Fruit fly (Drosophila melanogaster) whole organism, larva: ENCODE measurements around the gene Ssl1.

Source experiments
- noc ChIP-seq: fragments of 200-800 bp; sonication (Bioruptor generic); optimal IDR thresholded peaks from 3 replicates; lab custom pipeline; 2019; ENCODE audit warnings: missing biosample characterization, mild to moderate bottlenecking, missing genetic modification characterization, moderate library complexity

Ssl1 gene

dm6 chr3L:22878723-22879343, at the start of gene Ssl1, which contains the start of gene Chro:
Gene Ssl1, plus strand, starts transcription at chr3L:22879089.
Gene Chro, minus strand, starts transcription at chr3L:22878984.
- TF ChIP-seq noc (tag; lab: Kevin White, UChicago) = peak; percentile 100

dm6 chr3L:22830132-22830697, 48.7 kb upstream of the Ssl1 start:
- no peak for TF ChIP-seq noc (tag; lab: Kevin White, UChicago)

- peak; percentile 56 for TF ChIP-seq noc (tag; lab: Kevin White, UChicago)
Observed at dm6 chr3L:22835144-22835964, 43.5 kb upstream of the Ssl1 start, which contains the start of gene jim. Gene jim, minus strand, starts transcription at chr3L:22835194.

DNA sequence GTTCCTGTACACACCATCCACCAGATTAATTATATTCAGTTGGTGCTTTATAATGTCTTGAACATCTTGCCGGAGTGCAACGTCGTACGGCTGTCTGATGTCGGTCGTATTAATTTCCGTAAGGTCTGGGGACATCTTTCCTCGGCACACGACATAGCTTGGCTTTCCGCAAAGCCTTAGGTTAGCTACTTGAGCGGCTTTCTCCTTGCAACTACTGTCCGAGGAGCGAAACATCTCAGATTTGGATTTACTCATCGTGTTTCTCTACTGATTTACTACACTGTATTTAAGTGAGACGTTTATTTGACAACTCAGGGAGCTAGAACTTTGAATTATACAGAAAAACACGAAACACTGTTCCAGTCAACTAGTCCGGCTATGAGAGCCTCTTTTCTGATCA, 42.1 kb upstream of the Ssl1 start, which contains the start of the genes CG11226 and CG45428:
TSS of gene CG11226 (plus strand) at position 301 of the 400 bp plus-strand sequence.
TSS of gene CG45428 (minus strand) at position 303 of the 400 bp plus-strand sequence.
- no peak for TF ChIP-seq noc (tag; lab: Kevin White, UChicago)

DNA sequence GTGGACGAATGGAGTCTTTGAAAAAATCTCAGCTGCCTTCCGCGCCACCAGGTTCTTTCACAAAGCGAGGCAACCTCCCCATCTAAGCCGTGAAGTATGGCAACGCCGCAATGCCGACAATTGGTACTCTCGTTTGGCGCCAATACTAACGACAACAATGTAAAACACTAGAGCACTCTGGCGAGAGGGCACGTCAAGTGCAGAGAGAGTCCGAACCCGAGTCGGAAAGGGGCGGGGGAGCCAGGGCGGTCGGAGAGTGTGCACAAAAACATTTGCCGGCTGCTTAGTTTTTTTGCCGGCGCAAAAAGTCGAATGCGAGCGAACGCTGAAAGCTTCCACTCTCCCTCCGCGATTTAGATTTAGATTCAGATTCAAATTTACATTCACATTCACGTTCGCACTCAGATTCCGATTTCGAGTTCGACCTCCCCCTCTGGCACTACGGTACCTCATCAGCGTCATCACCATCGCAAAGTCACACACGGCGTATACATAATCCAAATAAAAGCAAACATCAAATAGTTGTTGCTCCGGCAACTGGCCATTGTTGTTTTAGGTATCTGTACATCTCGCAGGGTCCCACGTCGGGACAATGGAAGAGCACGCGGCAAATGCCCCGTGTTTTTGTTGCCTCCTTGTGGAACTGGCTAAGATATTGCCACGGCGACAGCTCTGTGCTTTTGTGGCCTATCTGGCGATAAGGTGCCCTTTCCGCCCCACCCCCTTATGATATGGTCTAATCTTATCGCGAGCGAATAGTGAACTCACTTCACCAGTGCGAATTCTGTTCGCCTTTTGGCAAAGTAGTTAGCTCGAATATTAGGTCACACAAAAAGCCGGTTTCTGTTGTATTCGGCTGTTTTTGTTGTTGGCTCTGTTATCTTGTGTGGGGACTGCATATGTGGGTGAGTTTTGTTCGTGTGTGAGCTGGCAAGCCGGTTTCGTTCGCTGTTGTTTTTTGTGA, 41.0 kb upstream of the Ssl1 start:
- TF ChIP-seq noc (tag; lab: Kevin White, UChicago) = peak; percentile 74

dm6 chr3L:22839243-22839642, 39.6 kb upstream of the Ssl1 start:
- TF ChIP-seq noc (tag; lab: Kevin White, UChicago) = no peak

DNA sequence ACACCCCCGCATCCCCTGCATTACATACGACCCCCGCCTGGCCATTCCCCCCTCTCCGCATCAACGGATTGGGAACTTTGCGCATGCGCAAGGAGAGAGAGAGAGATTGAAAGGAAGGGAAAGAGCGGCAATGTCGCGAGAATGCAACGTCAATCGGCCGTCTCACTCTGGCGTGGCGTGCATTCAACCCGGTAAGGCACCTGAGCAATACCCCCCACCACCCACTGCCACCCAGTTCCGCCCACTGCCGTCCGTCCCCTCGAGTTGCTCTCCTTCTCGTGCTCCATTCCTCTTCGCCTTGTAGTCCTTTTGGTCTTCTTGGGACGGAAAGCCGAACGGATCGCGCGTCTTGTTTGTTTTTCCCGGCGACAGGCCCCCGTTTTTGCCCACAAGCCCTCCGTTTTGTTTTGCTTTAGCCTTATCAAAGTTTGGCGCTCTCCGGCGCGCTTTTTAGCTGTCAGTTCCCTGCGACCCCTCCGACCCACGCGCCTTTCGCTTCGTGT, 39.1 kb upstream of the Ssl1 start:
- TF ChIP-seq noc (tag; lab: Kevin White, UChicago) = no peak

DNA sequence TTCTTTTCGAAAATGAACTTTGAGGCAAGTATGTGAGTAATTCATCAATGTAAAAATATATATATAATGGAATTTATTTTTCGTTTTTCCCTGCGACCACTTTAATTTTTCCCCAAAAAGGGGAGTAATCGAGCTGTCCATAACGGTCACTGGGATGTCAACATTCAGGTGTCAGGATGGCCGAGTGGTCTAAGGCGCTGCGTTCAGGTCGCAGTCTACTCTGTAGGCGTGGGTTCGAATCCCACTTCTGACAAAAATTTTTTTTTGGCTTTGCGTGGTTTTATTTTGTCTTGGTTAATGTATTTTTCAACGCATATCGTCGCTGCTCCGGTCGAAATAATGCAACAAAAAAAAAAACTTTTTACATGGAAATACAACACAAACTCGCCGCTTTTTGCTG, 35.8 kb upstream of the Ssl1 start:
- TF ChIP-seq noc (tag; lab: Kevin White, UChicago) = no peak

DNA sequence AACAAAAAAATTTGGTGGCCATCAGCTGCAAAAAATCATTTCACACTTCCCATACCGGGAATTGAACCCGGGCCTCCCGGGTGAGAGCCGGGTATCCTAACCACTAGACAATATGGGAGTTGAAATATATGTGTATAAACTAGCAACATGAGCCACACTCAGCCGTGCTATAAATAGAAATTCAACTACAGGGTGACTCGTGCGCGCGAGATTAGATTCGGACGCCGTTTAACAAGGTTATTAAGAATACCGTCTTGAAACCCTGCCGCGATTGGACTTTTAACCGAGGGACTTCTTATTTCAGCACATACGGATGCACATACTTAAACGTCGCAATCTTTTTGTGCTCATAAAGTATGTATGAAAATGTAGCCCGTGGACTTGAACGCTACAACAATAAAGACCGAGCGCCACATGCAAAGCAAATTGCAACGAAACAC, 31.2 kb upstream of the Ssl1 start:
- no peak for TF ChIP-seq noc (tag; lab: Kevin White, UChicago)

dm6 chr3L:22848940-22849339, 29.9 kb upstream of the Ssl1 start:
- TF ChIP-seq noc (tag; lab: Kevin White, UChicago) = no peak

DNA sequence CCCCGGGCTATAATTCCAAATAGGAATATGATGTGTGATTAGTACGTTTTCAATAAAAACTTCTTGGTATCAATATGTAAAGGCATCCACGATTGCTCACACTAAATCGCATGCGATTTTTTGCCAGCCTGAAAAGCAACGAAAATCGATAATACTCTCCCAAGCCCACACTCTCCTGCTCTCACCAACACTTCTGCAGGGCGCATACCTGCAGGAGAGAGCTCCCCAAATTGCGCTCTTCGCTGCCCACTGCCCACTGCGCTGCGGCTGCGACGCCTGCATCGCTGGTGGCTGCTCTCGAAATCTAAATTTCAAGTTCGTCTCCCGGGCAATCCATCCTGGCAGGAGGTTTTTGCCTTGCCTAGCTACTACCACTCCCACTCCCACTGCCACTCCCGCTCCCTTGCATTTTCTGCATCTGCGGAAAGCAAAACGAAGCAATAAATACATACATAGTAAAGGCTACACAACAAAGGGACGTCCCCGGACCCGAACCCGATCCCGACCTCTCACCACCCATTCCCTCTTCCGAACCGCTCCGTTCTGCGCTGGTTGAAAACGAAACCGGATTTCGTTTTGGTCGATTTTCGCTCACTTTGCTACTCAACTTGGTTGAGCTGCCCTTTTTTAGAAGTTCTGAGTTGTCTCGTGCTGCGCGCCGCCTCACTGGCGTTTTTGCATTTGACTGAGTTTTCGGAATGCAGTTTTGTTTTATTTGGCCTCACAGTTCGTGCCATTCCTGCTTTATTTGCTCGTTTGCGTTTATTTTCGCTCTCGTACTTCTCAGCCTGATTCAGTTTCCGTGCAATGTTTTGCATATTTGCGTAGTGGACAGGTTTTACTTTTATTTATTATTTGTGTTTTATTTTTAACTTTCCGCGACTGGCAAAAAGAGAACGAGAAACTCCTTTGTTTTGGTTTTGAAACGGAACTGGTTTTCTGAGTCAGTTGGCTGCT, 27.4 kb upstream of the Ssl1 start:
- TF ChIP-seq noc (tag; lab: Kevin White, UChicago) = no peak

DNA sequence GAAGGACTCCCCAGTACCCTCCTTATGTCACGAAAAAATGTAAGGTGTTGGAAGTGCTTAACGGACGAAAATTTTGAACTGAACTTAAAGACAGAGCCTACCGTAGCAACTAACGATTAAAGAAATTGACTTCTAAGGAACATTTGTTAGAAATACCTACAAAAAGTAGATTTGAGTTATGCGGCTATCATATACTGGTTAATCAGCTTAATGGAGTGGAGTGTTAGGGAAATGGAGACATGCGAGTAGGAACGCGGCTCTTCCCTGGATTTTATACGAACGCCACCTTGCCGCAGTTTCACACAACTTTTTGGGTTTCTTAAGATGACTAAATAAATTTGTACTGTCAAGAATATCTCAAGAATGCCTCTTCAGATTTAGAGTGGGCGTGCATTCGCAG, 25.5 kb upstream of the Ssl1 start, which contains the start of gene CG32462:
TSS of gene CG32462 (minus strand) at position 101 of the 400 bp plus-strand sequence.
- no peak for TF ChIP-seq noc (tag; lab: Kevin White, UChicago)

- TF ChIP-seq noc (tag; lab: Kevin White, UChicago) = no peak
Observed at dm6 chr3L:22856009-22856477, 22.8 kb upstream of the Ssl1 start, which contains the start of gene CG32459. Gene CG32459, minus strand, starts transcription at chr3L:22856059.
